Worm (Caenorhabditis elegans): ENCODE data around the gene pqn-89.

The pqn-89 gene

DNA sequence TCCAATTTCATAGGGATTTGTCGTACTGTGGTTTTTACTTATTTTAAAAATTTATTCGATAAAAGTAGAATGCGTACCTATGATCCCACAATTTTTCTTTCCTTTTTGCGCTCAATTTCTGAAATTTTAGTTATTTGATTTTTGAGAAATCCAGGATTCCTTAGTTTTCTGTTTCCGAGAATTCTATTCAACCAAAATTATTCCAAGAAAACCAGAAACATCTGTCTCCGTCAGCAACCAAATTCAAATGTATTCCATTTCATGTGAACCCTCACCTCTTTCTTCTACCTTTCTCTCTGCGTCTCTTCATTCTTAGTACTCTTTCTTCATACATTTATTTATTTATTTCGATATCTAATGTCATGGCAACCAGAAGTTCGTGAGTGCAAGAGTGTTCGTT, 5.2 kb downstream of the pqn-89 start:
- no peak for TF ChIP-seq dmd-4 (tag; optimal IDR thresholded peaks at IDR 0.05)
- TF ChIP-seq C34F6.9 (tag; optimal IDR thresholded peaks at IDR 0.05) = no peak
- no peak for TF ChIP-seq R02D3.7 (tag; optimal IDR thresholded peaks at IDR 0.05)

DNA sequence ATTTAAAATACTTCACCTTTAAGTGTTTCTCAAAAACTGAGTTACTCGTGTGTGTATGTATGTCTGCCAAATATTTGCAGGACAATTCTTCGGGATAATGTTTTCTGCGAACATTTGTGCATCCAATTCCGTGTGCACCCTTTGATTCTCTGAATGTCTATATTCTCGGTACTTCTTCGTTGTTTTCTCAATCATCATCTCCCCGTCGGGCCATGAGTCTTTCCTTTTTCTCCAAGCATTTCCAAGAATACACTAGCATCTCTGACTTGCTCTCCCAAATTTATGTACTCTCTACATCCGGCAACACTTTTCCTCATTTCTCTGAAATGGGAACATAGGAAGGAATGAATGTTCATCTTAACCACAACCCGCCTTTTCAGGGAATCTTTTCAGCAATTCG, 8.2 kb downstream of the pqn-89 start:
- TF ChIP-seq zag-1 (tag; optimal IDR thresholded peaks at IDR 0.05) (peak; percentile 27), dmd-4 (tag; optimal IDR thresholded peaks at IDR 0.05) (no peak), ztf-11 (tag; optimal IDR thresholded peaks at IDR 0.05) (no peak), lsy-2 (tag; optimal IDR thresholded peaks at IDR 0.05) (peak in 1 of 2 experiments; percentile 67), F13H6.1 (tag; optimal IDR thresholded peaks at IDR 0.05) (peak; percentile 10), lin-13 (GFP tag; optimal IDR thresholded peaks at IDR 0.05) (peak; percentile 25), Y55F3AM.14 (GFP tag; optimal IDR thresholded peaks at IDR 0.05) (peak; percentile 1), skn-1 (tag; optimal IDR thresholded peaks at IDR 0.05) (no peak), unc-55 (GFP tag; optimal IDR thresholded peaks at IDR 0.05) (peak; percentile 56), alr-1 (tag; optimal IDR thresholded peaks at IDR 0.05) (no peak), mbf-1 (tag; optimal IDR thresholded peaks at IDR 0.05) (no peak), nhr-25 (tag; optimal IDR thresholded peaks at IDR 0.05) (no peak), nhr-21 (tag; optimal IDR thresholded peaks at IDR 0.05) (peak; percentile 78), C34F6.9 (tag; optimal IDR thresholded peaks at IDR 0.05) (peak; percentile 49), egl-27 (tag; optimal IDR thresholded peaks at IDR 0.05) (no peak), crh-2 (tag; optimal IDR thresholded peaks at IDR 0.05) (peak; percentile 40), elt-3 (tag; optimal IDR thresholded peaks at IDR 0.05) (no peak), sma-9 (GFP tag; optimal IDR thresholded peaks at IDR 0.05) (peak; percentile 41), sma-9 (tag; optimal IDR thresholded peaks at IDR 0.05) (no peak), fos-1 (tag; optimal IDR thresholded peaks at IDR 0.05) (no peak), ama-1 (optimal IDR thresholded peaks at IDR 0.05) (no peak), ceh-82 (tag; optimal IDR thresholded peaks at IDR 0.05) (no peak), ztf-4 (tag; optimal IDR thresholded peaks at IDR 0.05) (peak; percentile 33), nhr-6 (tag; optimal IDR thresholded peaks at IDR 0.05) (peak; percentile 48), nhr-77 (tag; optimal IDR thresholded peaks at IDR 0.05) (no peak), nhr-23 (tag; optimal IDR thresholded peaks at IDR 0.05) (no peak), R02D3.7 (tag; optimal IDR thresholded peaks at IDR 0.05) (no peak), sem-4 (tag; optimal IDR thresholded peaks at IDR 0.05) (no peak)

- no peak for TF ChIP-seq sma-3 (GFP tag; optimal IDR thresholded peaks at IDR 0.05)
- no peak for TF ChIP-seq sma-9 (GFP tag; optimal IDR thresholded peaks at IDR 0.05)
- TF ChIP-seq sma-9 (tag; optimal IDR thresholded peaks at IDR 0.05) = no peak
- TF ChIP-seq sem-4 (tag; optimal IDR thresholded peaks at IDR 0.05) = no peak
- no peak for TF ChIP-seq nhr-25 (tag; optimal IDR thresholded peaks at IDR 0.05)
- TF ChIP-seq lin-39 (tag; optimal IDR thresholded peaks at IDR 0.05) = no peak
- TF ChIP-seq egl-27 (tag; optimal IDR thresholded peaks at IDR 0.05) = no peak
- no peak for TF ChIP-seq unc-62 (GFP tag; optimal IDR thresholded peaks at IDR 0.05)
- TF ChIP-seq unc-39 (tag; optimal IDR thresholded peaks at IDR 0.05) = no peak
- no peak for TF ChIP-seq nhr-23 (tag; optimal IDR thresholded peaks at IDR 0.05)
- TF ChIP-seq gmeb-1 (tag; optimal IDR thresholded peaks at IDR 0.05) = no peak
- no peak for TF ChIP-seq zag-1 (tag; optimal IDR thresholded peaks at IDR 0.05)
- TF ChIP-seq Y55F3AM.14 (GFP tag; optimal IDR thresholded peaks at IDR 0.05) = no peak
- TF ChIP-seq nhr-10 (tag; optimal IDR thresholded peaks at IDR 0.05) = no peak
- no peak for TF ChIP-seq nhr-12 (tag; optimal IDR thresholded peaks at IDR 0.05)
- no peak for TF ChIP-seq lin-11 (tag; optimal IDR thresholded peaks at IDR 0.05)
- no peak for TF ChIP-seq C34F6.9 (tag; optimal IDR thresholded peaks at IDR 0.05)
- no peak for TF ChIP-seq mab-5 (tag; optimal IDR thresholded peaks at IDR 0.05)
- TF ChIP-seq elt-1 (tag; optimal IDR thresholded peaks at IDR 0.05) = no peak
- TF ChIP-seq F13H6.1 (tag; optimal IDR thresholded peaks at IDR 0.05) = no peak
These were observed 11.3 kb downstream of the pqn-89 start, which contains the start of gene C01G5.7 for ce11 chrIV:6517859-6518258. TSS of gene C01G5.7 (plus strand) at chrIV:6518159.

DNA sequence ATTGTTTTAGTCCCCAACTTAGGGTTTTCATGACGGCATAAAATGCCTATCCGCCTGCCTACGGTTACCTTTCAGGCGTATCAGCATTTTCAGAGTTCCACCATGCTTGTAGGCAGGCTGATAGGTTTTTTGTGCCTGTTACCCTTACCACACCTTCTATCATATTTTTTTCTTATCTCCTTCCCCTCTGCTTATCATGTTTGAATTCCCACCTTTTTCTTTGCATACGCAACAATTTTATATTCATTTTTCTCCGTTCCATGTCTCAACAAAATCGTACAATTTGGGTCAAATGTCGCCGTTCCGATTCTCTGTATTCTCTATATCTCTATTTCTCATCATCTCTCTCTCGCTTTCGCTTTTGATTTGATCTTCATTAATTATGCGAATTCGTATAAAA, 13.1 kb downstream of the pqn-89 start, which contains the start of gene C01G5.9:
TSS of gene C01G5.9 (plus strand) at position 301 of the 400 bp plus-strand sequence.
- TF ChIP-seq gmeb-1 (tag; optimal IDR thresholded peaks at IDR 0.05) = no peak
- TF ChIP-seq nhr-6 (tag; optimal IDR thresholded peaks at IDR 0.05) = no peak
- TF ChIP-seq fos-1 (tag; optimal IDR thresholded peaks at IDR 0.05) = peak; percentile 43
